Fruit fly (Drosophila melanogaster) Kc167 (cell line): ENCODE results near the gene mus101.
A peak's percentile ranks its signal among the peaks of the same experiment; 100 is the strongest.

Source experiments
- Myc ChIP-seq: fragments of >200 bp; optimal IDR thresholded peaks from 2 replicates; lab custom pipeline; 2017; ENCODE audit warnings: missing external identifiers
- Sin3A ChIP-seq: fragments of >200 bp; optimal IDR thresholded peaks from 2 replicates; lab custom pipeline; 2018; ENCODE audit warnings: missing external identifiers
- insv ChIP-seq: fragments of >200 bp; optimal IDR thresholded peaks from 3 replicates; lab custom pipeline; 2018; ENCODE audit warnings: missing external identifiers
- psq ChIP-seq: fragments of >200 bp; optimal IDR thresholded peaks from 2 replicates; lab custom pipeline; 2017; ENCODE audit warnings: missing external identifiers
- ttk ChIP-seq: sonication (Bioruptor generic); optimal IDR thresholded peaks from 2 replicates; lab custom pipeline; 2017; ENCODE audit warnings: missing external identifiers

DNA sequence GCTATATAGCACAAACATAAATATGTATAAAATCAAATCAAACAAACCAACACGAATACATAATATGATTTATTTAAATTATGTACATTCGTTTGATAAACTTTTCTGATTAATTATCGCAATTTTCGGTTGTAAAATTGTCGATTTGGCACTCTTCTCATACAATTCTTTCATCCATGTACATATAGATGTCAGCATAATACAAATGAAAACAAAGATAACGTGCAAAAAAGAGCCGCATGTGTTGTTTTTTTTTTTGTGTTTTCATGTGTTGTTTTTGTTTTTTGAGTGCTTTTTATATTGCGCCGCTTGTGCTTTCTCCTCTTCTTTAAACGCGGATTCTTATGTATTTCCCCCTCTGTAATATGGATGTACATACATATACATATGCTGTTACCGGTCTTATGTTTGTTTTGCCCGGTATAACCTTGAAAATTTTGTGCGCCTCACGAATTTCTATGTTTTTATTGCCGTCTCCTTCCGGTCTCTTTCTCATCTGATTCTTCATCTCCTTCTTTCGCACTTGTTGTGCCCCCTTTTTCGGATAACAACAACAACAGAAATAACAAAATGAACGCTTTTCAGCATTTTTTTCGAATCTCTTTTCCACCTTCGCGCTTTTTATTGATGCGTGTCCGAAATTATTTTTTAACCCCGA lies 31.2 kb downstream of the mus101 start:
- no peak for TF ChIP-seq ttk (lab: Kevin White, UChicago)
- no peak for TF ChIP-seq Sin3A (lab: Kevin White, UChicago)
- no peak for TF ChIP-seq insv (lab: Kevin White, UChicago)
- TF ChIP-seq Myc (lab: Kevin White, UChicago) = no peak
- TF ChIP-seq psq (lab: Kevin White, UChicago) = peak; percentile 36
